Fruit fly (Drosophila melanogaster): ENCODE results near the gene ro.

The ro gene

DNA sequence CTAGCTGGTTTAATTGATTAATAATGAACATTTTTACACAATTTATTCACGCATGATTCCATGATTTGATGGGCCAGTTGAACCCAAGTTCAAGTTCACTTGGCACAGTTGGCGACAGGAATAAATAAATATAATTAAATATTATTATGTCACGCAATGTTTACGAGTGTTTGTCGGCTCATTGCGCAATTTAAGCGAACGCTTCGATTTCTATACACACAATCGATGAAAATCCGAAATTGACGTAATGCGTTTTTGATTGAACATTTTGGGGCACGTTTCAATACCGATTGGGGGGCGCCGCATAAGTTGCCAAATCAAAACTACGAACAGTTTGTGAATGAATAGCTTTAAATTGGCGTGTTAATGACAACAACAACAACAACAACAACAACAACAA is 16.3 kb upstream of the ro start:
- 0 out of 2 replicates have a peak, but pooled peaks have one; percentile 11 for TF ChIP-seq Awh (GFP tag; IDR thresholded peaks at IDR 0.05)
- peak; percentile 16 for TF ChIP-seq abd-A (tag; optimal IDR thresholded peaks at IDR 0.05)
- TF ChIP-seq CG34376 (GFP tag; optimal IDR thresholded peaks at IDR 0.05): peak; percentile 9
- peak in 1 of 2 experiments; percentile 93 for TF ChIP-seq Pdp1 (GFP tag; optimal IDR thresholded peaks at IDR 0.05)
- TF ChIP-seq chinmo (GFP tag; IDR thresholded peaks at IDR 0.05; ENCODE audit: partially characterized antibody): 0 out of 4 replicates have a peak, but pooled peaks have one; percentile 15
- no peak for TF ChIP-seq seq (GFP tag; IDR thresholded peaks at IDR 0.05)
- TF ChIP-seq wdn (GFP tag; IDR thresholded peaks at IDR 0.05): no peak
- TF ChIP-seq sug (tag; optimal IDR thresholded peaks at IDR 0.05): peak; percentile 41

DNA sequence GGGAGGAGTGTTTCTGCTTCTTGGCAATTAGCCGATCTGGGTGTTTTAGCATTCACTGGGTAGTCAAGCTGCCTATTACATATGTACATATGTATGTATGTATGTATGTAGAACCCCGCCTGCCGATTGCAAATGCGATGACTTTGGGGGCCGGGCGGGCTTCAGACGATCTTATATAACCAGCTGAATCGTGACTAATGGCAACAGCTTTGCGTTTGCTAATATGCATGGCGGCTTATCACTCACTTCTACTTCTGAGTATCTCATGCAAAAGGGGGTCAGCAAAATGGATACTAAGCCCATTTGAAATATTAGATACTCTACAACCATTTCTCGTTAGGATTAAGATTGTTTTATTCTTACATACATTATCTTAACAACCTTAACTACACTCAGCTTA is 15.3 kb upstream of the ro start:
- TF ChIP-seq row (GFP tag; IDR thresholded peaks at IDR 0.05) (no peak), cato (GFP tag; optimal IDR thresholded peaks at IDR 0.05; ENCODE audit: borderline replicate concordance) (no peak), Sry-β (GFP tag; optimal IDR thresholded peaks at IDR 0.05) (no peak), toy (GFP tag; IDR thresholded peaks at IDR 0.05) (0 out of 2 replicates have a peak, but pooled peaks have one; percentile 13), MBD-R2 (GFP tag; IDR thresholded peaks at IDR 0.05) (no peak), luna (GFP tag; optimal IDR thresholded peaks at IDR 0.05) (no peak), Pdp1 (GFP tag; optimal IDR thresholded peaks at IDR 0.05) (peak in 1 of 2 experiments; percentile 61), CG10321 (GFP tag; IDR thresholded peaks at IDR 0.05) (no peak)

DNA sequence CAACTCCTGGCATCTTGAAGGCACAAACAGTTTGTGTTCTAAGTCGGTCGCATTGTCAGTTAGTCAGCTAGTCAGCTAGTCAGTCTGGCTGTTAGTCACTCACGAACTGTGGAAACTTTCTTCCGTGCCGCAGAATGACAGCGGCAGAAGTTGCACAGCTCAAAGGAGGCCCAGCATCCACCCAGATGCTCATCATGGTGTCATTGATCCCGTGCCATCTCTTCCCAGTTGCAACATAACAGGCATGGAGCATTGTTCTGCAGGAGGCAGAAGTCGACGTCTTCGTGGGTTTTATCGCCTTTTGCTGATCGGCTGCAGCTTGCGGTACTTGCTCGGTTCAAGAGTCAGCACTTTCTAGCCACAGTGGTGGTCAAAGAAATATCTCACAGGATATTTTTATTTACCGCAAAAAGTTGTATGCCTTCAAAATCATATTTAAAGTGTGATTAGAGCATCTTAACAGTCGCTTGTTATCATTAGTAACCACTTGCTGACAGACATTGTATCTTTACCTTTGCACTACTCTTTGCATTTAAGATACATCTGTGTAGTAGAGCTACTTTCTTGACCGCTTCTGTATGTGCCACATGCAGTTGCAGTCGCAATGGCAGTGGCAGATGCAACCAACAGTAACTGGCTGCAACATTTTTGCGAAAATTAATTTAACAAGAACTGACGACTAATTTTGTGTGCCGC is 12.8 kb upstream of the ro start:
- no peak for TF ChIP-seq CG7786 (GFP tag; optimal IDR thresholded peaks at IDR 0.05)
- TF ChIP-seq Mes4 (GFP tag; optimal IDR thresholded peaks at IDR 0.05): no peak
- TF ChIP-seq CG18764 (GFP tag; optimal IDR thresholded peaks at IDR 0.05): no peak
- no peak for TF ChIP-seq pum (GFP tag; optimal IDR thresholded peaks at IDR 0.05)
- no peak for TF ChIP-seq Pdp1 (GFP tag; optimal IDR thresholded peaks at IDR 0.05)
- no peak for TF ChIP-seq CG11695 (GFP tag; IDR thresholded peaks at IDR 0.05)
- no peak for TF ChIP-seq CG15479 (GFP tag; optimal IDR thresholded peaks at IDR 0.05)
- TF ChIP-seq sens-2 (GFP tag; IDR thresholded peaks at IDR 0.05): no peak
- TF ChIP-seq CG10543 (GFP tag; optimal IDR thresholded peaks at IDR 0.05): no peak
- TF ChIP-seq CG10366 (GFP tag; IDR thresholded peaks at IDR 0.05): no peak
- TF ChIP-seq sr (GFP tag; IDR thresholded peaks at IDR 0.05): no peak
- TF ChIP-seq CG10267 (tag; optimal IDR thresholded peaks at IDR 0.05): no peak
- no peak for TF ChIP-seq Nf-YA (GFP tag; IDR thresholded peaks at IDR 0.05)
- no peak for TF ChIP-seq Awh (GFP tag; IDR thresholded peaks at IDR 0.05)
- TF ChIP-seq CG2120 (GFP tag; optimal IDR thresholded peaks at IDR 0.05): no peak
- no peak for TF ChIP-seq MESR4 (GFP tag; optimal IDR thresholded peaks at IDR 0.05)

DNA sequence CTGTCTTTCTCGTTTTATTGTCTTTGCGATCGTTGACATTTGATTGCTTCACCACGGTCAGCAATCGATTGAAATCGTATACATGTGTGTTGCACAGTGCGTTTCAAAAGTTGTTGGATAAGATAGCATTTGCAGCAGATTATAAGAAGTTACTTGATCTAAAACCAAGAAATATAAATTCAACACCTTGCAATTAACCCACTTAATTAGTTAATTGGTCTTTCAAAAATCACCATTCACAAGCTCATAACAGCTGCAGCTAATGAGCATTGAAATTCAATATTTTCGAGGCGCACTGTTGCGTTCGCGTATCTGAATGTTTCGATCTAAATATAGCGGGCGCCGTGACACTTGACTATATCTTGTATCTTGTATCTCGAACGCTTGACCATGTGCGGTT is 11.8 kb upstream of the ro start:
- TF ChIP-seq sens (GFP tag): peak; percentile 60
- no peak for TF ChIP-seq CG11085 (GFP tag; IDR thresholded peaks at IDR 0.05)
- TF ChIP-seq CG30431 (GFP tag; optimal IDR thresholded peaks at IDR 0.05): no peak
- no peak for TF ChIP-seq klu (GFP tag; IDR thresholded peaks at IDR 0.05)
- peak; percentile 25 for TF ChIP-seq dm (GFP tag; optimal IDR thresholded peaks at IDR 0.05)
- TF ChIP-seq ara (GFP tag; IDR thresholded peaks at IDR 0.05): peak; percentile 35; the same call in 1 of the 2 replicates
- TF ChIP-seq ci (GFP tag; IDR thresholded peaks at IDR 0.05): peak; percentile 19; the same call in 1 of the 3 replicates
- TF ChIP-seq fd96Cb (tag; optimal IDR thresholded peaks at IDR 0.05): peak; percentile 52
- TF ChIP-seq Eip74EF (GFP tag; optimal IDR thresholded peaks at IDR 0.05): peak in 1 of 2 experiments; percentile 2
- peak; percentile 37 for TF ChIP-seq Ets65A (GFP tag)
- peak; percentile 41 for TF ChIP-seq CG12391 (tag; optimal IDR thresholded peaks at IDR 0.05)
- no peak for TF ChIP-seq CG10321 (GFP tag; IDR thresholded peaks at IDR 0.05)
- TF ChIP-seq Oli (tag; optimal IDR thresholded peaks at IDR 0.05): peak; percentile 60
- TF ChIP-seq abd-A (tag; optimal IDR thresholded peaks at IDR 0.05): peak; percentile 6
- TF ChIP-seq eve (GFP tag; optimal IDR thresholded peaks at IDR 0.05): peak in 1 of 2 experiments; percentile 84
- no peak for TF ChIP-seq CG16863 (GFP tag; optimal IDR thresholded peaks at IDR 0.05)
- no peak for TF ChIP-seq CG14050 (GFP tag; IDR thresholded peaks at IDR 0.05)
- peak; percentile 26; the same call in 1 of the 2 replicates for TF ChIP-seq CG32532 (GFP tag; IDR thresholded peaks at IDR 0.05)
- peak; percentile 33 for TF ChIP-seq dmrt11E (tag; optimal IDR thresholded peaks at IDR 0.05)

All from whole organism, embryonic.